Worm (Caenorhabditis elegans): Measurements from ENCODE around the gene B0563.6.

The B0563.6 gene

DNA sequence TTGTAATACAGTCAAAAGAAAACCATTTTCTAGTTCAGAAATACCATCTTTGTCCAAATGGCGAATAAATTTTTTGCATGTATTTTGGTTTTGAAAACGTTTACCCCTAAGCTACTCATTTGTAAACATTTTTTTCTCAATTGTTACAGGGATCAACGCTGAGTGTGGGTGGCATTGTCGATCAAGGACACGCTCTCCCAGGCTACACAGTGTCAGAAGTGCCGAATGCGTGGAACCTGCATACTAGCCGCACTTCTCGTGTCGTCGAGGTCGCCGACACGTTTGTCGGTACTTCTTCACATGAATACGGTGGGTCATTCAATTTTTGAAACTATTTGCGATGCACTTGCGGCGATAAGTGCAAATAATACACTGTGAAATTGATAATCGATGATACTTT lies 25.9 kb upstream of the B0563.6 start:
- no peak for TF ChIP-seq lin-13 (GFP tag; optimal IDR thresholded peaks at IDR 0.05)
- TF ChIP-seq nhr-25 (tag; optimal IDR thresholded peaks at IDR 0.05) = peak; percentile 66

DNA sequence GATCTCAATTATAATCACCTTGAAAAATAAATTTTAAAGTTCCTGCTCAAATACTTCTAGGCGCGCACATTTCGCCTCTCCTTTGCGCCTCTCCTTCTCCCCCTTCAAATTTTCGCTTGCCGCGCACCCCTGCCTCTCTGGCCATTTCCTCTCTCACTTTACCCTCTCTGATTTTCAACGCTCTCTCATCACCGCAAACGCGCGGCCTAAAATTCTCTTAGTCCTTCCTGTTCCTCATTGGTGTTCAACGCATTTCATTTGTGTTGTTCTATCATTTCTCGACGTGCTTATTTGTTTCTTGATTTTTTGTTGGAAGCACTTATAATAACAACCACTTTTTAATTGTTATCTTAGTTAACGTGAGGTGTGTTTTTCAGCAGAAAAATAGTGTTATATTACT lies 23.7 kb upstream of the B0563.6 start, which contains the start of gene C25A11.2:
Gene C25A11.2 (plus strand): TSS at position 238 of the 400 bp plus-strand sequence.
- TF ChIP-seq nhr-25 (tag; optimal IDR thresholded peaks at IDR 0.05) = no peak
- no peak for TF ChIP-seq ztf-1 (GFP tag; conservative IDR thresholded peaks at IDR 0.05)
- TF ChIP-seq gmeb-1 (tag; optimal IDR thresholded peaks at IDR 0.05) = peak; percentile 27
- TF ChIP-seq F13H6.1 (tag; optimal IDR thresholded peaks at IDR 0.05) = peak; percentile 64
- peak; percentile 72 for TF ChIP-seq C34F6.9 (tag; optimal IDR thresholded peaks at IDR 0.05)
- no peak for TF ChIP-seq elt-1 (tag; optimal IDR thresholded peaks at IDR 0.05)
- no peak for TF ChIP-seq nhr-77 (tag; optimal IDR thresholded peaks at IDR 0.05)
- no peak for TF ChIP-seq ZK546.5 (tag; optimal IDR thresholded peaks at IDR 0.05)
- TF ChIP-seq sma-3 (GFP tag; optimal IDR thresholded peaks at IDR 0.05) = peak; percentile 16
- no peak for TF ChIP-seq snpc-4 (tag; optimal IDR thresholded peaks at IDR 0.05)
- TF ChIP-seq peb-1 (tag; optimal IDR thresholded peaks at IDR 0.05) = no peak
- TF ChIP-seq lin-13 (GFP tag; optimal IDR thresholded peaks at IDR 0.05) = peak; percentile 42
- no peak for TF ChIP-seq nhr-12 (tag; optimal IDR thresholded peaks at IDR 0.05)
- TF ChIP-seq nhr-237 (tag; optimal IDR thresholded peaks at IDR 0.05) = no peak
- no peak for TF ChIP-seq alr-1 (tag; optimal IDR thresholded peaks at IDR 0.05)
- peak; percentile 18 for TF ChIP-seq sma-9 (GFP tag; optimal IDR thresholded peaks at IDR 0.05)
- no peak for TF ChIP-seq sma-9 (tag; optimal IDR thresholded peaks at IDR 0.05)
- TF ChIP-seq crh-2 (tag; optimal IDR thresholded peaks at IDR 0.05) = peak; percentile 33
- no peak for TF ChIP-seq blmp-1 (tag; optimal IDR thresholded peaks at IDR 0.05; ENCODE audit: insufficient read depth)
- no peak for TF ChIP-seq aly-2 (tag; optimal IDR thresholded peaks at IDR 0.05)
- TF ChIP-seq fos-1 (tag; optimal IDR thresholded peaks at IDR 0.05) = no peak
- TF ChIP-seq unc-55 (GFP tag; optimal IDR thresholded peaks at IDR 0.05) = peak; percentile 55
- no peak for TF ChIP-seq skn-1 (tag; optimal IDR thresholded peaks at IDR 0.05)
- no peak for TF ChIP-seq mab-5 (tag; optimal IDR thresholded peaks at IDR 0.05)
- no peak for TF ChIP-seq ztf-4 (tag; optimal IDR thresholded peaks at IDR 0.05)
- no peak for TF ChIP-seq nhr-21 (tag; optimal IDR thresholded peaks at IDR 0.05)
- peak; percentile 57 for TF ChIP-seq nhr-129 (tag; optimal IDR thresholded peaks at IDR 0.05)
- TF ChIP-seq ztf-11 (tag; optimal IDR thresholded peaks at IDR 0.05) = no peak
- TF ChIP-seq lsy-2 (tag; optimal IDR thresholded peaks at IDR 0.05) = peak in 1 of 2 experiments; percentile 60
- no peak for TF ChIP-seq nhr-6 (tag; optimal IDR thresholded peaks at IDR 0.05)

DNA sequence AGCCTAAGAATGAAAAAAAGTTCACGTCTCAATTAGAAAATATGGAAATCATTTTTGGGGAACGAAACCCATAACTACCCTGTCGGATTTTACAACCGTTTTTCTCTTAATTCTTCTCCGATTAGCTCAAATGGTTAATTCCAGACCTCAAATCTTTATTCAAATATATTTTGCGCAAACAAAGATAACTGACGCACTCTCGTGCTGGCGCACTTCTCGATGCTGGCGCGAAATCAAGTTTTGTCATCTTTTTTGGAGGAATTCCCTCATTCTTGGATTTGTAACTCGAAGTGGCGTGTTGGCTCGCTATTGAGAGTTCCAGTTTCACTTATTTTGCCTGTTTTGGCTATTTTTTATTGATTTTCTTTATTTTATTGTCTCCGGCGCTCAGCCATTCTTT lies 20.0 kb upstream of the B0563.6 start:
- TF ChIP-seq elt-1 (tag; optimal IDR thresholded peaks at IDR 0.05) = no peak
- no peak for TF ChIP-seq nhr-11 (tag; optimal IDR thresholded peaks at IDR 0.05)
- TF ChIP-seq ztf-11 (tag; optimal IDR thresholded peaks at IDR 0.05) = no peak
- no peak for TF ChIP-seq R02D3.7 (tag; optimal IDR thresholded peaks at IDR 0.05)
- TF ChIP-seq fos-1 (tag; optimal IDR thresholded peaks at IDR 0.05) = no peak
- TF ChIP-seq nhr-237 (tag; optimal IDR thresholded peaks at IDR 0.05) = no peak
- TF ChIP-seq ceh-82 (tag; optimal IDR thresholded peaks at IDR 0.05) = no peak
- no peak for TF ChIP-seq Y55F3AM.14 (GFP tag; optimal IDR thresholded peaks at IDR 0.05)
- TF ChIP-seq unc-62 (GFP tag; optimal IDR thresholded peaks at IDR 0.05) = no peak
- TF ChIP-seq mdl-1 (tag; optimal IDR thresholded peaks at IDR 0.05) = no peak
- TF ChIP-seq mbf-1 (tag; optimal IDR thresholded peaks at IDR 0.05) = no peak

DNA sequence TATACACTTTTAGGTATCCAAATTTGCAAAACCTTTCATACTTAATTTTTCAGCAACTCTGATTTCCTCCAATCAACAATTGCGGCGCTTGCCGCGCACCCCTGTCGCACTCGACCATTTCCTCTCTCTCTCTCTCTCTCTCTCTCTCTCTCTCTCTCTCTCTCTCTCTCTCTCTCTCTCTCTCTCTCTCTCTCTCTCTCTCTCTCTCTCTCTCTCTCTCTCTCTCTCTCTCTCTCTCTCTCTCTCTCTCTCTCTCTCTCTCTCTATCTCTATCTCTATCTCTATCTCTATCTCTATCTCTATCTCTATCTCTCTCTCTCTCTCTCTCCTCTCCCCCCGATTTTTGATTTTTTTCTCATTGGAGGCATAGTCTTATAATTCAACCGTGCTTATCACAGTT lies 18.8 kb upstream of the B0563.6 start:
- TF ChIP-seq nhr-25 (tag; optimal IDR thresholded peaks at IDR 0.05) (peak; percentile 47), C34F6.9 (tag; optimal IDR thresholded peaks at IDR 0.05) (peak; percentile 7)

DNA sequence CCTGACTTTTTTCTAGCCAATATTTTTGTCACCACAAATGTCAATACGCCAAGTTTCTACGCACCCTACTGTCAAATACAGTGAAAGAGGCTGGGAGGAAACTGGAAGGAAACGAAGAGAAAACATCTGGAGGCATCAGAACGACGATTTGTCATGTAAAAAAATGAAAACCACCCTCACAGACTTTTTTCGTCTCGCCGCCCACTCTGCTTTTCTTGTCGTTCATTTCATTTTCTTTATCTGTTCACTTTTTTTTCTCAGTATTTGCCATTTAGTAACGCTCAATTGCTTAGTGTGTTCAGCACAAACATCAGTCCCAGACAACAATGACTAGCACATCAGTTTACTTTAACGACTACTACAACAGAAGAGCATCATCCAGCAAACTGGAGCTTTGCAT lies 8.3 kb downstream of the B0563.6 start, which contains the start of gene B0563.5:
Gene B0563.5 (plus strand): TSS at position 301 of the 400 bp plus-strand sequence.
- TF ChIP-seq elt-3 (tag; optimal IDR thresholded peaks at IDR 0.05) (no peak), sma-9 (GFP tag; optimal IDR thresholded peaks at IDR 0.05) (no peak), sma-9 (tag; optimal IDR thresholded peaks at IDR 0.05) (no peak), crh-2 (tag; optimal IDR thresholded peaks at IDR 0.05) (no peak), blmp-1 (tag; optimal IDR thresholded peaks at IDR 0.05; ENCODE audit: insufficient read depth) (no peak), ZK546.5 (tag; optimal IDR thresholded peaks at IDR 0.05) (no peak), elt-1 (tag; optimal IDR thresholded peaks at IDR 0.05) (no peak), ztf-4 (tag; optimal IDR thresholded peaks at IDR 0.05) (no peak), nhr-6 (tag; optimal IDR thresholded peaks at IDR 0.05) (no peak), ztf-11 (tag; optimal IDR thresholded peaks at IDR 0.05) (no peak)

Data from whole organism, L2 larva.